Worm (Caenorhabditis elegans): ENCODE results near the gene C26D10.7.

DNA sequence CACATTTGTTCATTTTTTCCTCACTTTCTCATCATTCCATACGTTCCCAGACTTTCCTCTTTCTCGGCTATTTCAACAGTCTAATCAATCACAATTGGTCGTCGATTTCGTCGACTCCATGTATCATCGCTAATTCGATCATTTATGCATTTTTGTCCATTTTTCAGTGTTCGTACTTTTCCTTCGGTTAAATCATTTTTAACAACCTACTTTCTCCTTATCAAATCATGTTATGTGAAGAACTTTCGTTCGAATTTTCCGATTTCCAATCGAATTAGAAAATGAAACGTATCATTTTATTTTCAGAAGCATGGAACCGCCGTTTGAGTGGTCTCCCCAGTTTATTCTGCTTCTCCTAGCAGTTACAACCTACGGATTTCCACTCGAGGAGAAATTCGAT, 12.6 kb downstream of the C26D10.7 start, which contains the start of gene eff-1:
- no peak for TF ChIP-seq pbrm-1 (GFP tag; IDR thresholded peaks at IDR 0.05)
- no peak for TF ChIP-seq snpc-3.4 (tag; optimal IDR thresholded peaks at IDR 0.05)
- no peak for TF ChIP-seq ceh-40 (GFP tag; IDR thresholded peaks at IDR 0.05)
- no peak for TF ChIP-seq repo-1 (tag; optimal IDR thresholded peaks at IDR 0.05)
- TF ChIP-seq egl-18 (GFP tag; IDR thresholded peaks at IDR 0.05) = no peak
- TF ChIP-seq zfh-2 (GFP tag; conservative IDR thresholded peaks at IDR 0.05) = no peak
- no peak for TF ChIP-seq snpc-1.3 (tag; optimal IDR thresholded peaks at IDR 0.05; ENCODE audit: insufficient read depth)
- no peak for TF ChIP-seq ama-1 (optimal IDR thresholded peaks at IDR 0.05)
- no peak for TF ChIP-seq ama-1 (GFP tag; optimal IDR thresholded peaks at IDR 0.05)
- no peak for TF ChIP-seq pha-4 (tag; optimal IDR thresholded peaks at IDR 0.05)
- TF ChIP-seq Y53F4B.3 (GFP tag; IDR thresholded peaks at IDR 0.05) = no peak
- TF ChIP-seq atf-7 (tag; optimal IDR thresholded peaks at IDR 0.05) = no peak
- TF ChIP-seq nfya-1 (tag; optimal IDR thresholded peaks at IDR 0.05; ENCODE audit: borderline replicate concordance, insufficient read depth) = no peak
- TF ChIP-seq nhr-90 (tag; optimal IDR thresholded peaks at IDR 0.05) = no peak

Data from whole organism, young adult.